Worm (Caenorhabditis elegans): Measurements from ENCODE around the gene F48G7.9.
A peak's percentile ranks its signal among the peaks of the same experiment; 100 is the strongest.

F48G7.9 gene

DNA sequence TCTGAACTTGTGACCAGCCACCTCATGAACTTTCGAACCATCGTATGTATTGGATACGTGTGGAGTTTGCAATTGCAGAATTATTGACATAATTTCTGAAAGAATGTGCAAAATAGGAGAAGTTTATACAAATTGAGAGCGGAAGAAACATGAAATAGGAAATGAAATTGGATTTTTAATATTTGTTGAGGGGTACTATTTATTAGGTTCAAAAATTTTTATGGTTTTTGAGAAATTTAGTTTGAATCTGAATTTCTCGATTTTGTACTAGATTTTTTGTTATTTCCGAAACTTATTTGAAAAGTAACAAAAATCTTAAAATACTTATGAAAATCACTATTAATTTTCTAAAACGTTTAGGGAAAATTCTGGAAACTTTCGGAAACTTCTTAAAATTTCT, at the start of gene F48G7.9:
Gene F48G7.9 (minus strand): TSS at position 101 of the 400 bp plus-strand sequence.
- TF ChIP-seq nhr-23 (tag; optimal IDR thresholded peaks at IDR 0.05) (no peak), nhr-6 (tag; optimal IDR thresholded peaks at IDR 0.05) (no peak), peb-1 (tag; optimal IDR thresholded peaks at IDR 0.05) (no peak), nhr-129 (tag; optimal IDR thresholded peaks at IDR 0.05) (no peak), R02D3.7 (tag; optimal IDR thresholded peaks at IDR 0.05) (no peak), ceh-16 (tag; optimal IDR thresholded peaks at IDR 0.05) (no peak), F13H6.1 (tag; optimal IDR thresholded peaks at IDR 0.05) (no peak), C34F6.9 (tag; optimal IDR thresholded peaks at IDR 0.05) (no peak)

DNA sequence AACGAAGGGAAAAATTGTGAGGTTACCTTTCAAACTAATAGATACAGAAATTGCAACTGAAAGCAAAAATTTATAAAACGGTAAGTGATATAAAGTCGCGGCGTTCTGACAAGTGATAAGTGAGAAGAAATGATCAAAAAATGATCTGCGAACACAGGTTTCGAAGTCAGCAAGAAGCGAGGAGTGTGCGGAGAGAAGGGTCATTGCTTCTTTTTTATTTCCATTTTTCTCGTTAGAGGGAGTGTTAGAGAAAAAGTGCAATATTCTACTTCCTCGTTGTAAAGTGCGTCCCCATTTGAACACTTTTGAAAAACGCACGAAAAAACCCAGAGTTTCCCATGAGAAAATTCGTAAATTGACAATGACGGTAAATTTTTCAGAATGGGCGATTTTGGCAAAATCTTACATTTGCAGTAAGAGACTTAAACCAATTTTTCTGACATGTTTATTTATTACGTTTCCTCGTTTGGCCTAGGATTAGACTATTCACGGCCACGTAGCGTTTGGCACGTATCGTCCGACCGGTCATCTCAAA, 48.2 kb upstream of the F48G7.9 start, which contains the start of the genes fbxa-72 and srx-21:
Gene fbxa-72 (minus strand): TSS at position 204 of the 535 bp plus-strand sequence.
Gene srx-21 (plus strand): TSS at position 485 of the 535 bp plus-strand sequence.
- no peak for TF ChIP-seq gmeb-1 (tag; optimal IDR thresholded peaks at IDR 0.05)
- TF ChIP-seq nhr-25 (tag; optimal IDR thresholded peaks at IDR 0.05) = peak; percentile 42
- peak; percentile 70 for TF ChIP-seq fos-1 (tag; optimal IDR thresholded peaks at IDR 0.05)
- TF ChIP-seq F13H6.1 (tag; optimal IDR thresholded peaks at IDR 0.05) = no peak
- TF ChIP-seq unc-55 (GFP tag; optimal IDR thresholded peaks at IDR 0.05) = no peak
- TF ChIP-seq aly-2 (tag; optimal IDR thresholded peaks at IDR 0.05) = no peak
- TF ChIP-seq nhr-12 (tag; optimal IDR thresholded peaks at IDR 0.05) = no peak

DNA sequence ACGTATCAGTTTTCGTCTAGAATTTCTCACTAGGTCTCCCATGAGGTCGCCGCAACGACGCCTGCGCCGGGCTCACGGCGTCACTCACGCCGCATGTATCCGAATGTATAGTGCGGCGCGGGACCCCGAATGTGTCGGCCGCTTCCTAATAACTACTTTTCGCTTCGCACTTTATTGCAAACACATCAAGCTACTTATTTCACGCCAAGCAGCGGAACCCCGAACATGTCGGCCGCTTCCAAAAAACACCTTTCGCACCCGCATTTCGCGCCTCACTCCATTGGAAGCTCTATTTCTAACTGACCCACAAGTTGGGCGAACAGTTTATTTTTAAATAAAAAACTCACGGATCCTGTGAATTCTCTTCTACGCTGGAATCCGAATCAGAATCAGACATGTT, 47.7 kb upstream of the F48G7.9 start:
- TF ChIP-seq sma-3 (GFP tag; optimal IDR thresholded peaks at IDR 0.05) (no peak), F13H6.1 (tag; optimal IDR thresholded peaks at IDR 0.05) (no peak), snpc-4 (tag; optimal IDR thresholded peaks at IDR 0.05) (peak; percentile 38), unc-62 (GFP tag; optimal IDR thresholded peaks at IDR 0.05) (no peak), C34F6.9 (tag; optimal IDR thresholded peaks at IDR 0.05) (no peak), nhr-6 (tag; optimal IDR thresholded peaks at IDR 0.05) (no peak), sma-9 (GFP tag; optimal IDR thresholded peaks at IDR 0.05) (no peak), sma-9 (tag; optimal IDR thresholded peaks at IDR 0.05) (no peak), mbf-1 (tag; optimal IDR thresholded peaks at IDR 0.05) (no peak)

DNA sequence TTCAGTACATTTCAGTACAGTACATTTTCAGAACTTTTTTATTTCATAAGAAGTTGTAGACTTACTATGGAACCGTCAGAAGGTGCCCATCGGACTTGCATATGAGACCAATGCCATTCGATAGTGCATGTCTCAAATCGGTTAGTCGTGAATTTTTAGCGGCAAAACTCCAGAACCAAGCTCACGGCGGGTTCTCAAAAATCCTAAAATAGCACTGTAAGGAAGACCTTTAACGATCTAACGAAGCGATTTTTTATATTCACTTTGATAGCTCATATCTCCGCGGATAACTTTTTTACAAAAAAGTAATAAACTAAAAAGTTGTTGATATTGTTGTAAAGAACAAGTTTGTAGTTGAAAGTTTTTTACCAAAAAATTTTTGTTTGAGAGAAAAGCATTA, 45.8 kb upstream of the F48G7.9 start, which contains the start of gene sru-25:
Gene sru-25 (minus strand): TSS at position 101 of the 400 bp plus-strand sequence.
- TF ChIP-seq peb-1 (tag; optimal IDR thresholded peaks at IDR 0.05) = no peak
- TF ChIP-seq lsy-2 (tag; optimal IDR thresholded peaks at IDR 0.05) = no peak
- no peak for TF ChIP-seq C34F6.9 (tag; optimal IDR thresholded peaks at IDR 0.05)
- no peak for TF ChIP-seq crh-2 (tag; optimal IDR thresholded peaks at IDR 0.05)
- TF ChIP-seq elt-3 (tag; optimal IDR thresholded peaks at IDR 0.05) = no peak
- TF ChIP-seq ama-1 (optimal IDR thresholded peaks at IDR 0.05) = no peak
- no peak for TF ChIP-seq nhr-25 (tag; optimal IDR thresholded peaks at IDR 0.05)
- TF ChIP-seq nhr-10 (tag; optimal IDR thresholded peaks at IDR 0.05) = no peak
- TF ChIP-seq ceh-16 (tag; optimal IDR thresholded peaks at IDR 0.05) = no peak
- no peak for TF ChIP-seq nhr-237 (tag; optimal IDR thresholded peaks at IDR 0.05)
- TF ChIP-seq lin-11 (tag; optimal IDR thresholded peaks at IDR 0.05) = no peak
- no peak for TF ChIP-seq nhr-21 (tag; optimal IDR thresholded peaks at IDR 0.05)
- TF ChIP-seq sma-9 (GFP tag; optimal IDR thresholded peaks at IDR 0.05) = no peak
- no peak for TF ChIP-seq sma-9 (tag; optimal IDR thresholded peaks at IDR 0.05)
- no peak for TF ChIP-seq elt-1 (tag; optimal IDR thresholded peaks at IDR 0.05)
- no peak for TF ChIP-seq unc-55 (GFP tag; optimal IDR thresholded peaks at IDR 0.05)
- TF ChIP-seq unc-39 (tag; optimal IDR thresholded peaks at IDR 0.05) = no peak
- no peak for TF ChIP-seq mdl-1 (tag; optimal IDR thresholded peaks at IDR 0.05)
- no peak for TF ChIP-seq egl-27 (tag; optimal IDR thresholded peaks at IDR 0.05)
- TF ChIP-seq mab-5 (tag; optimal IDR thresholded peaks at IDR 0.05) = no peak
- no peak for TF ChIP-seq fos-1 (tag; optimal IDR thresholded peaks at IDR 0.05)

DNA sequence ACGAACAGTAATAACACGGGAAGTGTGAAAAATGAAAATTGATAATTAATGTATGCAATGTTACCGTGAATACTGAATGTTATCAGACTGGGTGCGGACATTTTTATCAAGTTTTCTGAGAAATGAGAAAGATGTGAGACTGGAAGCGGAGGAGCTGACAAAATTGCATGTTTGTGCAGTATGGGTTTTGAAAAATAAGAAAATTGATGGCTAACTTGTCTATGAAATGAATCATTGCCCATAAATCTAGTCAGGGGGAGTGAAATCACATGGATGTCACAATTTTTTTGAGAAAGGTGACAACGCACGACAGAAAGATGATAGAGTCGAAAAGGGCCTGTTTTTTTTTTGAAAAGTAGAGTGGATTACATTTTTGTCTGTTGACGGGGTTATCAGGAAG, 42.9 kb upstream of the F48G7.9 start, which contains the start of gene sru-24:
Gene sru-24 (minus strand): TSS at position 101 of the 400 bp plus-strand sequence.
- no peak for TF ChIP-seq ceh-82 (tag; optimal IDR thresholded peaks at IDR 0.05)
- TF ChIP-seq skn-1 (tag; optimal IDR thresholded peaks at IDR 0.05) = no peak
- TF ChIP-seq nhr-11 (tag; optimal IDR thresholded peaks at IDR 0.05) = no peak
- no peak for TF ChIP-seq mbf-1 (tag; optimal IDR thresholded peaks at IDR 0.05)
- TF ChIP-seq peb-1 (tag; optimal IDR thresholded peaks at IDR 0.05) = no peak
- no peak for TF ChIP-seq nhr-77 (tag; optimal IDR thresholded peaks at IDR 0.05)
- no peak for TF ChIP-seq nhr-6 (tag; optimal IDR thresholded peaks at IDR 0.05)
- no peak for TF ChIP-seq ztf-1 (GFP tag; conservative IDR thresholded peaks at IDR 0.05)
- TF ChIP-seq fos-1 (tag; optimal IDR thresholded peaks at IDR 0.05) = no peak
- no peak for TF ChIP-seq crh-2 (tag; optimal IDR thresholded peaks at IDR 0.05)
- no peak for TF ChIP-seq F13H6.1 (tag; optimal IDR thresholded peaks at IDR 0.05)
- TF ChIP-seq dmd-4 (tag; optimal IDR thresholded peaks at IDR 0.05) = no peak
- TF ChIP-seq ztf-4 (tag; optimal IDR thresholded peaks at IDR 0.05) = no peak
- no peak for TF ChIP-seq elt-3 (tag; optimal IDR thresholded peaks at IDR 0.05)
- TF ChIP-seq blmp-1 (tag; optimal IDR thresholded peaks at IDR 0.05; ENCODE audit: insufficient read depth) = no peak

Measured in whole organism, L2 larva.